Worm (Caenorhabditis elegans) whole organism, L1 larva: ENCODE results near the gene C27D6.3.

ENCODE experiments used
- C34B4.2 ChIP-seq: sonication (generic microtip); optimal IDR thresholded peaks from 2 replicates; lab custom pipeline; 2017; ENCODE audit warnings: mild to moderate bottlenecking, missing genetic modification characterization, missing compliant biosample characterization
- Y116A8C.19 ChIP-seq: sonication (generic microtip); optimal IDR thresholded peaks from 2 replicates; lab custom pipeline; 2016; ENCODE audit warnings: missing compliant biosample characterization, missing genetic modification characterization, borderline replicate concordance
- blmp-1 ChIP-seq: fragments of 150-350 bp; optimal IDR thresholded peaks from 2 replicates; lab custom pipeline; 2014; ENCODE audit warnings: missing biosample characterization, missing genetic modification characterization
- ceh-63 ChIP-seq: fragments of 200-800 bp; sonication (Bioruptor generic); optimal IDR thresholded peaks from 2 replicates; lab custom pipeline; 2018; ENCODE audit warnings: mild to moderate bottlenecking, missing genetic modification characterization, missing compliant biosample characterization
- ceh-8 ChIP-seq: fragments of 200-800 bp; sonication (Bioruptor generic); optimal IDR thresholded peaks from 2 replicates; lab custom pipeline; 2018; ENCODE audit warnings: mild to moderate bottlenecking, missing genetic modification characterization, moderate library complexity, missing compliant biosample characterization
- ceh-82 ChIP-seq, 3 experiments: fragments of 150-350 bp in 1 of 3; sonication (generic microtip) in 2 of 3; optimal IDR thresholded peaks; 2 replicates each; lab custom pipeline; 2014 to 2017; ENCODE audit warnings: missing biosample characterization in 3 of 3, missing genetic modification characterization in 3 of 3
- dpl-1 ChIP-seq, 3 experiments: fragments of 150-350 bp in 2 of 3; sonication (generic microtip) in 1 of 3; optimal IDR thresholded peaks; 2 replicates each; lab custom pipeline; 2014 to 2017; ENCODE audit warnings: missing biosample characterization in 3 of 3, missing genetic modification characterization in 3 of 3, missing genetic modification reagents in 3 of 3
- dsc-1 ChIP-seq: sonication (generic microtip); optimal IDR thresholded peaks from 2 replicates; lab custom pipeline; 2016; ENCODE audit warnings: mild to moderate bottlenecking, missing genetic modification characterization, missing compliant biosample characterization
- egl-13 ChIP-seq: sonication (generic microtip); optimal IDR thresholded peaks from 2 replicates; lab custom pipeline; 2016; ENCODE audit warnings: missing genotype, missing genetic modification reagents, missing genetic modification characterization, missing compliant biosample characterization
- elt-2 ChIP-seq: sonication (generic microtip); optimal IDR thresholded peaks from 2 replicates; lab custom pipeline; 2016; ENCODE audit warnings: missing genetic modification characterization, mild to moderate bottlenecking, inconsistent platforms, missing compliant biosample characterization, missing genetic modification reagents
- elt-3 ChIP-seq, 6 experiments: fragments of 150-350 bp in 1 of 6; sonication (generic microtip); optimal IDR thresholded peaks; 2 replicates each; lab custom pipeline; 2017 to 2018; ENCODE audit warnings: missing biosample characterization in 6 of 6, missing genetic modification characterization in 6 of 6, inconsistent platforms in 1 of 6
- fkh-10 ChIP-seq: sonication (generic microtip); optimal IDR thresholded peaks from 2 replicates; lab custom pipeline; 2017; ENCODE audit warnings: missing biosample characterization, missing genetic modification reagents, missing genetic modification characterization
- hlh-4 ChIP-seq: sonication (generic microtip); optimal IDR thresholded peaks from 2 replicates; lab custom pipeline; 2016; ENCODE audit warnings: mild to moderate bottlenecking, missing genetic modification characterization, missing compliant biosample characterization
- lin-14 ChIP-seq: fragments of 200-800 bp; sonication (Bioruptor generic); optimal IDR thresholded peaks from 2 replicates; lab custom pipeline; 2018; ENCODE audit warnings: mild to moderate bottlenecking, missing genetic modification characterization, moderate library complexity, missing compliant biosample characterization
- lin-15B ChIP-seq: fragments of 150-350 bp; sonication (generic microtip); optimal IDR thresholded peaks from 3 replicates; lab custom pipeline; 2014; ENCODE audit warnings: missing biosample characterization, missing genetic modification characterization
- mef-2 ChIP-seq: fragments of 150-350 bp; optimal IDR thresholded peaks from 2 replicates; lab custom pipeline; 2014; ENCODE audit warnings: missing biosample characterization, missing genetic modification characterization
- mep-1 ChIP-seq: fragments of 150-350 bp; optimal IDR thresholded peaks from 2 replicates; lab custom pipeline; 2014; ENCODE audit warnings: missing biosample characterization, missing genetic modification characterization
- nhr-12 ChIP-seq: sonication (generic microtip); optimal IDR thresholded peaks from 2 replicates; lab custom pipeline; 2017; ENCODE audit warnings: missing biosample characterization, missing genetic modification characterization
- nhr-20 ChIP-seq: sonication (generic microtip); optimal IDR thresholded peaks from 2 replicates; lab custom pipeline; 2016; ENCODE audit warnings: mild to moderate bottlenecking, missing genetic modification characterization, missing compliant biosample characterization
- nhr-28 ChIP-seq: fragments of 150-350 bp; optimal IDR thresholded peaks from 2 replicates; lab custom pipeline; 2014; ENCODE audit warnings: missing biosample characterization, missing genetic modification characterization
- nhr-47 ChIP-seq: sonication (generic microtip); optimal IDR thresholded peaks from 2 replicates; lab custom pipeline; 2016; ENCODE audit warnings: mild to moderate bottlenecking, missing genetic modification characterization, moderate library complexity, missing compliant biosample characterization
- nhr-71 ChIP-seq: sonication (generic microtip); optimal IDR thresholded peaks from 2 replicates; lab custom pipeline; 2016; ENCODE audit warnings: mild to moderate bottlenecking, missing genetic modification characterization, moderate library complexity, missing compliant biosample characterization
- nhr-85 ChIP-seq: sonication (generic microtip); peaks from one replicate; lab custom pipeline; 2016; ENCODE audit warnings: missing genetic modification characterization, inconsistent platforms, missing compliant biosample characterization
- pag-3 ChIP-seq: sonication (generic microtip); optimal IDR thresholded peaks from 2 replicates; lab custom pipeline; 2017; ENCODE audit warnings: missing genetic modification characterization, mild to moderate bottlenecking, missing compliant biosample characterization, antibody characterized with exemption, borderline replicate concordance; ENCODE audit not compliant: insufficient read depth
- pqm-1 ChIP-seq: sonication (generic microtip); optimal IDR thresholded peaks from 3 replicates; lab custom pipeline; 2017; ENCODE audit warnings: missing biosample characterization, missing genetic modification characterization
- snpc-4 ChIP-seq: fragments of 150-350 bp; optimal IDR thresholded peaks from 2 replicates; lab custom pipeline; 2014; ENCODE audit warnings: missing biosample characterization, missing genetic modification characterization
- snu-23 ChIP-seq: sonication (generic microtip); optimal IDR thresholded peaks from 2 replicates; lab custom pipeline; 2016; ENCODE audit warnings: missing genetic modification characterization, missing compliant biosample characterization
- sox-4 ChIP-seq: sonication (generic microtip); optimal IDR thresholded peaks from 2 replicates; lab custom pipeline; 2016; ENCODE audit warnings: missing genetic modification characterization, missing compliant biosample characterization
- swsn-7 ChIP-seq: sonication (generic microtip); optimal IDR thresholded peaks from 2 replicates; lab custom pipeline; 2016; ENCODE audit warnings: missing genetic modification characterization, missing compliant biosample characterization
- tlp-1 ChIP-seq: fragments of 150-350 bp; optimal IDR thresholded peaks from 2 replicates; lab custom pipeline; 2014; ENCODE audit warnings: missing biosample characterization, missing genetic modification characterization
- zip-4 ChIP-seq: fragments of 200-800 bp; sonication (Bioruptor generic); optimal IDR thresholded peaks from 2 replicates; lab custom pipeline; 2018; ENCODE audit warnings: mild to moderate bottlenecking, missing genetic modification characterization, moderate library complexity, missing compliant biosample characterization
- ztf-4 ChIP-seq: fragments of 150-350 bp; optimal IDR thresholded peaks from 2 replicates; lab custom pipeline; 2014; ENCODE audit warnings: missing biosample characterization, missing genetic modification characterization

The C27D6.3 gene

DNA sequence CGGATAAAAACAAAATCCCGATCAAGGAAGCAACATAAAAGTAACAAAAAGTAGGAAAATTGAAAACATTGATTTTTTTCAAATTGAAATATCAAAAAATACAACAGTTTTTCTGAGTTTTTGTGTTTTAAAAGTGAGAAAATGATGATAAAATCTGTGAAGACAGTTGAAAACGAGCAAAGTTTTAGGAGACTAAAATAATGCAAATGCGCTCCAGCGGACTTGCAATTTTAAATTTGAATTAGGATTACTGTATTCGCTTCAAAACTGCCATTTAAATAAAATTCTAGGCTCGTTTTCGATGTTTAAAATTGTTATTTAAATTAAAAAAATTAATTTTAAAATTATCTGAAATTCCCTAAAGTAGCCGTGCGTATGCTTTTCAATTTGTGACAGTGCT, 13.7 kb upstream of the C27D6.3 start (continued):
- TF ChIP-seq Y116A8C.19 (tag; lab: Kevin White, UChicago) (no peak), zip-4 (GFP tag; lab: Kevin White, UChicago) (no peak), C34B4.2 (no peak), lin-15B (no peak)
- TF ChIP-seq, all 84 proteins: peak for 0

DNA sequence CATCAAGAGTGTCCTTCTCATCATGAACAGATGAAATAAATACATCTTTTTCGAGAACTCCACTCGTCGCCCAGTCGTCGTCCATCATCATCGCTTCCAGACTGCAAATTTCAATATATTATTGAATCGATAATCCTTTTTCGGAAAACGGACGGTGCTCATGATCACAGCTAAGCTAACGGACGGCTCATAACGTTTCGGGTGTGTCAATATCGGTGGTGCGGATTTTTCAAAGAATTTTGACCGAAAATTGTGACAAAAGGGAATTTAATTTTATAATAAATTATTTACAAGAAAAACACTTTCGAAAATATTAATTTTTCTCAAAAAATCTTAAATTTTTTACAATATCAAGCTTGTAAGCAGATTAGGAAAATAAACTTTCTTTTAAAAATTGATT, 13.2 kb upstream of the C27D6.3 start, which contains the start of gene crh-2:
Gene crh-2 (minus strand): TSS at position 101 of the 400 bp plus-strand sequence.
- TF ChIP-seq mep-1 (tag; lab: Kevin White, UChicago) (no peak), nhr-28 (tag; lab: Kevin White, UChicago) (no peak), elt-3 (tag; optimal IDR thresholded peaks at IDR 0.05; lab: Kevin White, UChicago) (no peak), fkh-10 (GFP tag; lab: Kevin White, UChicago) (no peak), nhr-20 (tag; lab: Kevin White, UChicago) (no peak), snu-23 (GFP tag; lab: Kevin White, UChicago) (no peak), dpl-1 (GFP tag; optimal IDR thresholded peaks at IDR 0.05; lab: Kevin White, UChicago) (no peak), nhr-47 (no peak), zip-4 (GFP tag; lab: Kevin White, UChicago) (no peak), ztf-4 (no peak), pag-3 (tag; lab: Kevin White, UChicago) (no peak), snpc-4 (no peak), elt-2 (tag; lab: Kevin White, UChicago) (no peak), egl-13 (tag; lab: Kevin White, UChicago) (no peak), ceh-63 (GFP tag; lab: Kevin White, UChicago) (no peak), ceh-82 (tag; optimal IDR thresholded peaks at IDR 0.05; lab: Kevin White, UChicago) (no peak)
- TF ChIP-seq, all 84 proteins: peak for 0

DNA sequence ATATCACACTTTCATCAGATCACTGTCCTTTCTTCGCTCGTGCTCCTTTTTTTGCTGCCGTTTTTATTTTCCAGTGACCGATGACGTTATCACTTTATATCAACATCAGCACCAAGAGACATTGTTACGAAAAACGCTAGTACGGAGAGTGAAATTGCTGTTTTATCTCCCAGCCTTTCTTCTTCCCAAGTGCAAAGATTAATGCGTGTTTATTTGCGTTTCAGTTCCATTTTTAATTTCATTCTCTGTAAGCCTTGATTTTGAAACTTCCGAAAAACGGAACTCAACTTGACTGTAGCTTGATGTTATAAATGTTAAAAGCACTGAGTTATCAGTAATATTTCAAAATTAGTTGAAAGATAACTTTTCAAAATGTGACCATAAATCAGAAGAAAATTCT, 12.6 kb upstream of the C27D6.3 start:
- TF ChIP-seq lin-15B (no peak), elt-2 (tag; lab: Kevin White, UChicago) (peak; percentile 88), nhr-20 (tag; lab: Kevin White, UChicago) (no peak), nhr-12 (tag; lab: Kevin White, UChicago) (no peak)
- TF ChIP-seq, all 84 proteins: peak for 1

ce11 chrII:5185955-5186539, 11.8 kb upstream of the C27D6.3 start:
- TF ChIP-seq tlp-1 (peak; percentile 44), nhr-47 (no peak), elt-2 (tag; lab: Kevin White, UChicago) (peak; percentile 97), dsc-1 (tag; lab: Kevin White, UChicago) (no peak), lin-14 (GFP tag; lab: Kevin White, UChicago) (peak; percentile 23), nhr-71 (peak; percentile 36), mef-2 (tag; lab: Kevin White, UChicago) (no peak), sox-4 (tag; lab: Kevin White, UChicago) (no peak)

DNA sequence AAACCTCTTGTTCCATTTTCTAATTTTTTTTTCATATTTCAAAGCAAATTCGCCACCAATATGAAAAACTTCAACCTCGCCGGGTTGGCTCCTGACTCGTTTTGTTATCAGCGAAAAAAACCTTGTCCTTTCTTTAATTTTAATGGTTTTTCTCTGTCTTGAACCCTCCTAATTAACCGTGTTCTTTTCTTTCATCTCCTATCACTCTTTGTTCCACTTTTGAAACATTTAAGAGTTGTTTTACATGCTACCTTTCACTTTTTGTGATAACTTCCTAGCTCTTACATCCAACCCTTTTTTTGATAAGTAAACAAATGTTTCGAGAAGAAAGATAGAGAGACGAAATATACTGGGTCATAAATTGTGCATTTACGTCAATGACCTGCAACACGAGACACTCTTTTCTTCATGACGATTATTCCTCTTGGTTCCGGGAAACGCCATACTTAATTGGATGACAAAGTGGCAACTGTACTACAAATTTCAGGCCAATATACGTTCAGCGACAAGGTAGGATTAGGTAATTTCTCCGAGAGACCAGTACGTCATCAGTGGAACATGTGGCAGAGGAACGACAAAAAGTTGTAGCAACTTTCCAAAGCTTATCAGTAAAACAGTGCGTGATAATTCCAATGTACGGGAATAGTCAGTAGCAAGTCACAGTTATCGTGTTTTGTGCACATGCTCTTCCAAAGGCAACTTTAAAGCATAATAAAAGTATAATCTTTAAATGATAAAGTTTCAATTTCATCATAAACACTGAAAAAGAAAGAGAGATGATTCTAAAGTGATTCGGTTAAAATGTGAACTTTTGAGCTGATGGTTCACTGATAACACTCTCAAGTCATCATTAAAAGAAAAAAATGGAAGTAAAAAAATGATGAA, 10.6 kb upstream of the C27D6.3 start:
- peak; percentile 43 for TF ChIP-seq nhr-71
- no peak for TF ChIP-seq zip-4 (GFP tag; lab: Kevin White, UChicago)
- no peak for TF ChIP-seq ceh-8
- TF ChIP-seq elt-2 (tag; lab: Kevin White, UChicago), result peak; percentile 98
- TF ChIP-seq, all 84 proteins: peak for 2

DNA sequence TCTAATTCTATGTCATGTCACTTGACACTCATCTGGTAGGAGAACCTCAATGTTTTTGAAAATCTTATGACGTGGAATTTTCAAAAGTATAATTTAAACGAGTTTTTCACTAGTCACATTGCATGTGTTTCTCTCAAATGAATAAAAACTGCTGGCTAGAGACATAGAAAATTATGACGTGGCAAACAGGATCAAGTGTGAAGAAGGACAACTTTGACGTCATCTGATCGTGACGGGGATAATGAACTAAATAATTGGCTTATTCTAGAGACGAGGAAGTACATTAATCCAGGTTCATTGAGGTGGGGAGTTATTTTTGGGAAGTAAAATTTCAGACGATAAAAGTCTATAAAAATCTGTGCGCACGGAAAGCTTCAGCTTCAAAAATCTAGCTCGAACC, 8.9 kb upstream of the C27D6.3 start:
- TF ChIP-seq swsn-7 (tag; lab: Kevin White, UChicago) (peak; percentile 3), nhr-20 (tag; lab: Kevin White, UChicago) (peak; percentile 9), ztf-4 (peak; percentile 16), lin-14 (GFP tag; lab: Kevin White, UChicago) (peak; percentile 18), blmp-1 (tag; lab: Kevin White, UChicago) (peak; percentile 19), pqm-1 (tag; lab: Kevin White, UChicago) (no peak), nhr-85 (tag; lab: Kevin White, UChicago) (peak; percentile 52), hlh-4 (no peak), dsc-1 (tag; lab: Kevin White, UChicago) (peak; percentile 63), nhr-71 (peak; percentile 44), nhr-47 (peak; percentile 22)
